Worm (Caenorhabditis elegans) whole organism, young adult: ENCODE measurements around the gene K11H12.5.

ENCODE experiments used
- B0019.2 ChIP-seq: fragments of 200-800 bp; sonication (Bioruptor generic); conservative IDR thresholded peaks from 2 replicates; pipeline ENCODE4 v1.3.6; 2022; ENCODE audit warnings: missing genetic modification reagents, missing genetic modification characterization, missing compliant biosample characterization
- C06A6.2 ChIP-seq: fragments of 200-800 bp; sonication (Bioruptor generic); conservative IDR thresholded peaks from 2 replicates; pipeline ENCODE4 v1.3.6; 2022; ENCODE audit warnings: missing genetic modification characterization, missing compliant biosample characterization
- ama-1 ChIP-seq, 3 experiments: fragments of 150-350 bp in 1 of 3; sonication (generic microtip) in 2 of 3; optimal IDR thresholded peaks; 2 replicates each; lab custom pipeline; 2014 to 2018; ENCODE audit warnings: missing biosample characterization in 2 of 3, missing genetic modification characterization in 2 of 3, missing genetic modification reagents in 2 of 3
- gei-17 ChIP-seq: fragments of 200-800 bp; sonication (Bioruptor generic); optimal IDR thresholded peaks from 2 replicates; lab custom pipeline; 2018; ENCODE audit warnings: mild to moderate bottlenecking, missing genetic modification characterization, missing compliant biosample characterization
- hmg-1.2 ChIP-seq: fragments of 200-800 bp; sonication (Bioruptor generic); IDR thresholded peaks from 2 replicates; pipeline ENCODE4 v1.3.6; 2022; ENCODE audit warnings: missing genetic modification reagents, missing genetic modification characterization, missing compliant biosample characterization
- lsl-1 ChIP-seq: fragments of 200-800 bp; sonication (Bioruptor generic); optimal IDR thresholded peaks from 2 replicates; lab custom pipeline; 2018; ENCODE audit warnings: mild to moderate bottlenecking, missing genetic modification characterization, moderate library complexity, missing compliant biosample characterization
- mes-4 ChIP-seq: sonication (generic microtip); optimal IDR thresholded peaks from 2 replicates; lab custom pipeline; 2016; ENCODE audit warnings: missing genotype, missing genetic modification characterization, missing compliant biosample characterization
- nfya-1 ChIP-seq: sonication (generic microtip); optimal IDR thresholded peaks from 2 replicates; lab custom pipeline; 2017; ENCODE audit warnings: antibody characterized with exemption, missing compliant biosample characterization, missing genetic modification characterization, borderline replicate concordance; ENCODE audit not compliant: insufficient read depth
- nhr-27 ChIP-seq: fragments of 200-800 bp; sonication (Bioruptor generic); optimal IDR thresholded peaks from 2 replicates; lab custom pipeline; 2018; ENCODE audit warnings: mild to moderate bottlenecking, missing genetic modification characterization, moderate library complexity, missing compliant biosample characterization
- pha-4 ChIP-seq: fragments of 150-350 bp; sonication (generic microtip); optimal IDR thresholded peaks from 2 replicates; lab custom pipeline; 2014; ENCODE audit warnings: missing biosample characterization, missing genetic modification reagents, missing genetic modification characterization
- sptf-2 ChIP-seq: fragments of 200-800 bp; sonication (Bioruptor generic); optimal IDR thresholded peaks from 2 replicates; lab custom pipeline; 2018; ENCODE audit warnings: mild to moderate bottlenecking, missing genetic modification characterization, missing compliant biosample characterization

ce11 chrIV:707635-708034, 31.3 kb downstream of the K11H12.5 start, which contains the start of gene cutl-26:
- TF ChIP-seq lsl-1 (GFP tag; lab: Kevin White, UChicago): no peak
- TF ChIP-seq gei-17 (GFP tag; lab: Kevin White, UChicago): no peak
- no peak for TF ChIP-seq C06A6.2 (GFP tag; lab: Robert Waterston, UW)
- no peak for TF ChIP-seq B0019.2 (GFP tag; lab: Robert Waterston, UW)
- no peak for TF ChIP-seq ama-1 (optimal IDR thresholded peaks at IDR 0.05; lab: Kevin White, UChicago)
- TF ChIP-seq ama-1 (GFP tag; optimal IDR thresholded peaks at IDR 0.05; lab: Kevin White, UChicago): no peak
- TF ChIP-seq hmg-1.2 (GFP tag; lab: Robert Waterston, UW): no peak
- TF ChIP-seq pha-4 (tag; lab: Kevin White, UChicago): no peak
- TF ChIP-seq mes-4: no peak
- no peak for TF ChIP-seq nhr-27
- no peak for TF ChIP-seq nfya-1 (tag; lab: Kevin White, UChicago)
- no peak for TF ChIP-seq sptf-2 (GFP tag; lab: Kevin White, UChicago)
